Fruit fly (Drosophila melanogaster) whole organism, adult: ENCODE measurements around the gene frtz.

Source experiments
- CG11617 ChIP-seq: fragments of 200-800 bp; sonication (Bioruptor generic); optimal IDR thresholded peaks from 2 replicates; lab custom pipeline; 2017; ENCODE audit warnings: mild to moderate bottlenecking, missing biosample characterization, missing genetic modification reagents, missing genetic modification characterization
- CG12768 ChIP-seq: fragments of 200-800 bp; sonication (Bioruptor generic); optimal IDR thresholded peaks from 2 replicates; lab custom pipeline; 2017; ENCODE audit warnings: missing biosample characterization, missing genetic modification characterization, mild to moderate bottlenecking, moderate library complexity, missing genetic modification reagents
- CG33017 ChIP-seq: fragments of 200-800 bp; sonication (Bioruptor generic); optimal IDR thresholded peaks from 2 replicates; lab custom pipeline; 2018; ENCODE audit warnings: missing biosample characterization, mild to moderate bottlenecking, missing genetic modification characterization, moderate library complexity
- Crg-1 ChIP-seq: fragments of 200-800 bp; sonication (Bioruptor generic); optimal IDR thresholded peaks from 2 replicates; lab custom pipeline; 2016; ENCODE audit warnings: missing biosample characterization, missing genetic modification characterization
- cic ChIP-seq: fragments of 200-800 bp; sonication (Bioruptor generic); optimal IDR thresholded peaks from 2 replicates; lab custom pipeline; 2017; ENCODE audit warnings: missing biosample characterization, mild to moderate bottlenecking, missing genetic modification characterization, moderate library complexity
- kay ChIP-seq: fragments of 200-800 bp; sonication (Bioruptor generic); peaks from one replicate; lab custom pipeline; 2016; ENCODE audit warnings: missing biosample characterization, missing genetic modification characterization, borderline replicate concordance
- ovo ChIP-seq: fragments of 200-800 bp; sonication (Bioruptor generic); optimal IDR thresholded peaks from 2 replicates; lab custom pipeline; 2016; ENCODE audit warnings: missing biosample characterization, missing genetic modification characterization
- tj ChIP-seq: fragments of 200-800 bp; sonication (Bioruptor generic); optimal IDR thresholded peaks from 3 replicates; lab custom pipeline; 2017; ENCODE audit warnings: missing biosample characterization, mild to moderate bottlenecking, missing genetic modification characterization, moderate library complexity

DNA sequence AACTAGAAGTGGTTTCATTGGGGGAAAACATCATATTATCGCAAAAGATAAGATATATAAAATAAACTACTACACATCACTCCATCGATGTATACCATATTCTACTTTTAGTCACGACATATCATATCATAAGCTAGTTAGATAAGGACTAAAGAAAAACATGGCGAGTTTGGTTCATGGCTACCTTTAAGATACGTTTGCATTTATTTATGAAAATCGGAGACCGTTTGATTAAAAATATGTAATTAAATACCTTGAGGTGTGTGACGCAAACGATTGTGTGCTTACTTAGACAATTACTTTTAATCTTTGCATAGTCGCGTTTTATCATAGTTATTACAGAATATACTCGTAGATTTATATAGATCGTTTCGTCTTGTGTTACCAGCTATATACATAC lies 8.7 kb downstream of the frtz start:
- TF ChIP-seq CG12768 (no peak), ovo (GFP tag; lab: Kevin White, UChicago) (no peak), CG33017 (tag; lab: Kevin White, UChicago) (no peak), Crg-1 (GFP tag; lab: Kevin White, UChicago) (no peak), kay (GFP tag; lab: Kevin White, UChicago) (no peak), cic (GFP tag; lab: Kevin White, UChicago) (no peak), CG11617 (GFP tag; lab: Kevin White, UChicago) (no peak), tj (no peak)
